Fruit fly (Drosophila melanogaster): ENCODE data around the gene CG14835.

dm6 chr3L:7470202-7470601 lies 32.9 kb upstream of the CG14835 start, which contains the start of gene CG8543:
- no peak for TF ChIP-seq bab1 (GFP tag; optimal IDR thresholded peaks at IDR 0.05)
- TF ChIP-seq CG33017 (tag; optimal IDR thresholded peaks at IDR 0.05): no peak

All from whole organism, adult.